Fruit fly (Drosophila melanogaster) whole organism, embryonic: ENCODE results near the gene sesB.
A peak's percentile ranks its signal among the peaks of the same experiment; 100 is the strongest.

Source experiments
- CG1024 ChIP-seq: fragments of 200-800 bp; sonication (Bioruptor generic); IDR thresholded peaks from 2 replicates; pipeline ENCODE4 v1.3.6; 2022; ENCODE audit warnings: missing biosample characterization, missing genetic modification characterization
- CG10654 ChIP-seq: fragments of 200-800 bp; sonication (Bioruptor generic); optimal IDR thresholded peaks from 2 replicates; lab custom pipeline; 2016; ENCODE audit warnings: missing biosample characterization, missing genetic modification characterization
- CG10959 ChIP-seq: fragments of 200-800 bp; sonication (Bioruptor generic); IDR thresholded peaks from 2 replicates; pipeline ENCODE4 v1.3.6; 2022; ENCODE audit warnings: missing biosample characterization, missing genetic modification characterization
- CG11398 ChIP-seq: fragments of 200-800 bp; sonication (Bioruptor generic); optimal IDR thresholded peaks from 2 replicates; lab custom pipeline; 2016; ENCODE audit warnings: missing biosample characterization, missing genetic modification characterization
- CG12236 ChIP-seq: fragments of 200-800 bp; sonication (Bioruptor generic); optimal IDR thresholded peaks from 2 replicates; lab custom pipeline; 2016; ENCODE audit warnings: missing biosample characterization, missing genetic modification characterization
- CG12769 ChIP-seq: fragments of 200-800 bp; sonication (Bioruptor generic); optimal IDR thresholded peaks from 2 replicates; lab custom pipeline; 2019; ENCODE audit warnings: missing biosample characterization, mild to moderate bottlenecking, missing genetic modification characterization, moderate library complexity
- CG14441 ChIP-seq: fragments of 200-800 bp; sonication (Bioruptor generic); IDR thresholded peaks from 2 replicates; pipeline ENCODE4 v1.3.6; 2022; ENCODE audit warnings: missing biosample characterization, missing genetic modification characterization
- CG15601 ChIP-seq: fragments of 200-800 bp; sonication (Bioruptor generic); optimal IDR thresholded peaks from 3 replicates; lab custom pipeline; 2019; ENCODE audit warnings: missing biosample characterization, mild to moderate bottlenecking, missing genetic modification characterization, moderate library complexity
- CG15696 ChIP-seq: fragments of 200-800 bp; sonication (Bioruptor generic); optimal IDR thresholded peaks from 2 replicates; lab custom pipeline; 2019; ENCODE audit warnings: missing biosample characterization, mild to moderate bottlenecking, missing genetic modification characterization, moderate library complexity
- CG16813 ChIP-seq: fragments of 200-800 bp; sonication (Bioruptor generic); IDR thresholded peaks from 3 replicates; pipeline ENCODE4 v1.3.6; 2022; ENCODE audit warnings: missing biosample characterization, missing genetic modification characterization; ENCODE audit not compliant: partially characterized antibody
- CG17385 ChIP-seq: fragments of 200-800 bp; sonication (Bioruptor generic); optimal IDR thresholded peaks from 3 replicates; lab custom pipeline; 2018; ENCODE audit warnings: missing biosample characterization, mild to moderate bottlenecking, missing genetic modification characterization
- CG17802 ChIP-seq: fragments of 200-800 bp; sonication (Bioruptor generic); optimal IDR thresholded peaks from 2 replicates; lab custom pipeline; 2018; ENCODE audit warnings: missing biosample characterization, mild to moderate bottlenecking, missing genetic modification characterization, moderate library complexity
- CG18619 ChIP-seq: fragments of 200-800 bp; sonication (Bioruptor generic); optimal IDR thresholded peaks from 3 replicates; lab custom pipeline; 2017; ENCODE audit warnings: missing biosample characterization, mild to moderate bottlenecking, missing genetic modification characterization
- CG2712 ChIP-seq: fragments of 200-800 bp; optimal IDR thresholded peaks from 3 replicates; lab custom pipeline; 2019; ENCODE audit warnings: missing biosample characterization, mild to moderate bottlenecking, missing genetic modification characterization, moderate library complexity
- CG30020 ChIP-seq: fragments of 200-800 bp; optimal IDR thresholded peaks from 2 replicates; lab custom pipeline; 2019; ENCODE audit warnings: missing biosample characterization, mild to moderate bottlenecking, missing genetic modification characterization, moderate library complexity
- CG31441 ChIP-seq: fragments of 200-800 bp; sonication (Bioruptor generic); IDR thresholded peaks from 2 replicates; pipeline ENCODE4 v1.3.6; 2022; ENCODE audit warnings: missing biosample characterization, missing genetic modification characterization
- CG33557 ChIP-seq: fragments of 200-800 bp; sonication (Bioruptor generic); optimal IDR thresholded peaks from 2 replicates; lab custom pipeline; 2019; ENCODE audit warnings: missing biosample characterization, mild to moderate bottlenecking, missing genetic modification characterization, moderate library complexity
- CG3838 ChIP-seq: fragments of 200-800 bp; sonication (Bioruptor generic); optimal IDR thresholded peaks from 3 replicates; lab custom pipeline; 2016; ENCODE audit warnings: missing biosample characterization, missing genetic modification characterization
- CG4328 ChIP-seq: fragments of 200-800 bp; sonication (Bioruptor generic); optimal IDR thresholded peaks from 3 replicates; lab custom pipeline; 2017; ENCODE audit warnings: missing biosample characterization, missing genetic modification reagents, missing genetic modification characterization
- CG4730 ChIP-seq: fragments of 200-800 bp; sonication (Bioruptor generic); IDR thresholded peaks from 2 replicates; pipeline ENCODE4 v1.3.6; 2022; ENCODE audit warnings: missing biosample characterization, missing genetic modification characterization
- CG6272 ChIP-seq: fragments of 200-800 bp; sonication (Bioruptor generic); IDR thresholded peaks from 2 replicates; pipeline ENCODE4 v1.3.6; 2022; ENCODE audit warnings: missing biosample characterization, missing genetic modification characterization
- CG6791 ChIP-seq: fragments of 200-800 bp; sonication (Bioruptor generic); IDR thresholded peaks from 3 replicates; pipeline ENCODE4 v1.3.6; 2022; ENCODE audit warnings: missing biosample characterization, missing genetic modification characterization; ENCODE audit not compliant: partially characterized antibody
- CG7745 ChIP-seq: fragments of 200-800 bp; sonication (Bioruptor generic); optimal IDR thresholded peaks from 2 replicates; lab custom pipeline; 2018; ENCODE audit warnings: missing biosample characterization, mild to moderate bottlenecking, missing genetic modification characterization, moderate library complexity
- CG8478 ChIP-seq: fragments of >200 bp; optimal IDR thresholded peaks from 2 replicates; lab custom pipeline; 2018
- CG8924 ChIP-seq: fragments of 200-800 bp; optimal IDR thresholded peaks from 3 replicates; lab custom pipeline; 2019; ENCODE audit warnings: missing biosample characterization, mild to moderate bottlenecking, missing genetic modification characterization, moderate library complexity
- CG9215 ChIP-seq: fragments of 200-800 bp; sonication (Bioruptor generic); IDR thresholded peaks from 2 replicates; pipeline ENCODE4 v1.3.6; 2022; ENCODE audit warnings: missing biosample characterization, missing genetic modification characterization
- CG9609 ChIP-seq: fragments of 200-800 bp; sonication (Bioruptor generic); optimal IDR thresholded peaks from 3 replicates; lab custom pipeline; 2016; ENCODE audit warnings: missing biosample characterization, missing genetic modification characterization
- Dref ChIP-seq: fragments of 200-800 bp; sonication (Bioruptor generic); IDR thresholded peaks from 2 replicates; pipeline ENCODE4 v1.3.6; 2022; ENCODE audit warnings: missing biosample characterization, missing genetic modification characterization
- Jarid2 ChIP-seq: fragments of 200-800 bp; sonication (Bioruptor generic); optimal IDR thresholded peaks from 3 replicates; lab custom pipeline; 2017; ENCODE audit warnings: mild to moderate bottlenecking, missing biosample characterization, missing genetic modification reagents, missing genetic modification characterization
- Meics ChIP-seq: fragments of 200-800 bp; sonication (Bioruptor generic); optimal IDR thresholded peaks from 2 replicates; lab custom pipeline; 2017; ENCODE audit warnings: missing biosample characterization, mild to moderate bottlenecking, missing genetic modification characterization
- Trl ChIP-seq, 3 experiments: fragments of >200 bp in 2 of 3; fragments of 200-800 bp in 1 of 3; sonication (Bioruptor generic) in 1 of 3; optimal IDR thresholded peaks; 2 replicates in 1 of 3; 3 replicates in 2 of 3; lab custom pipeline; 2016 to 2017; ENCODE audit warnings: missing biosample characterization in 1 of 3, missing genetic modification characterization in 1 of 3
- Vsx1 ChIP-seq: fragments of 200-800 bp; sonication (Bioruptor generic); optimal IDR thresholded peaks from 2 replicates; lab custom pipeline; 2017; ENCODE audit warnings: missing biosample characterization, mild to moderate bottlenecking, missing genetic modification characterization, missing genetic modification reagents
- cg ChIP-seq: fragments of 200-800 bp; sonication (Bioruptor generic); optimal IDR thresholded peaks from 3 replicates; lab custom pipeline; 2019; ENCODE audit warnings: missing biosample characterization, mild to moderate bottlenecking, missing genetic modification characterization, moderate library complexity
- chif ChIP-seq, 2 experiments: fragments of 200-800 bp; sonication (Bioruptor generic); optimal IDR thresholded peaks; 3 replicates each; lab custom pipeline; 2016; ENCODE audit warnings: missing biosample characterization in 2 of 2, missing genetic modification characterization in 2 of 2
- chinmo ChIP-seq: fragments of 200-800 bp; sonication (Bioruptor generic); IDR thresholded peaks from 4 replicates; pipeline ENCODE4 v1.3.6; 2022; ENCODE audit warnings: missing biosample characterization, missing genetic modification characterization; ENCODE audit not compliant: partially characterized antibody
- chn ChIP-seq: fragments of 200-800 bp; sonication (Bioruptor generic); optimal IDR thresholded peaks from 2 replicates; lab custom pipeline; 2016; ENCODE audit warnings: missing biosample characterization, missing genetic modification characterization
- crc ChIP-seq: fragments of 200-800 bp; sonication (Bioruptor generic); optimal IDR thresholded peaks from 2 replicates; lab custom pipeline; 2016; ENCODE audit warnings: missing biosample characterization, missing genetic modification characterization
- crp ChIP-seq, 2 experiments: fragments of 200-800 bp; sonication (Bioruptor generic); optimal IDR thresholded peaks; 2 replicates in 1 of 2; 3 replicates in 1 of 2; lab custom pipeline; 2017; ENCODE audit warnings: missing biosample characterization in 2 of 2, missing genetic modification characterization in 2 of 2, mild to moderate bottlenecking in 1 of 2, moderate library complexity in 1 of 2
- dan ChIP-seq: fragments of 200-800 bp; sonication (Bioruptor generic); IDR thresholded peaks from 2 replicates; pipeline ENCODE4 v1.3.6; 2022; ENCODE audit warnings: missing biosample characterization, missing genetic modification characterization
- exex ChIP-seq: fragments of 200-800 bp; sonication (Bioruptor generic); optimal IDR thresholded peaks from 4 replicates; lab custom pipeline; 2018; ENCODE audit warnings: missing biosample characterization, mild to moderate bottlenecking, missing genetic modification characterization, moderate library complexity
- eyg ChIP-seq: fragments of 200-800 bp; sonication (Bioruptor generic); optimal IDR thresholded peaks from 3 replicates; lab custom pipeline; 2016; ENCODE audit warnings: missing biosample characterization, missing genetic modification characterization
- ham ChIP-seq: fragments of 200-800 bp; sonication (Bioruptor generic); IDR thresholded peaks from 2 replicates; pipeline ENCODE4 v1.3.6; 2022; ENCODE audit warnings: missing biosample characterization, missing genetic modification characterization
- inv ChIP-seq: fragments of 200-800 bp; sonication (Bioruptor generic); IDR thresholded peaks from 2 replicates; pipeline ENCODE4 v1.3.6; 2022; ENCODE audit warnings: missing biosample characterization, missing genetic modification characterization; ENCODE audit not compliant: partially characterized antibody
- onecut ChIP-seq: fragments of 200-800 bp; sonication (Bioruptor generic); IDR thresholded peaks from 2 replicates; pipeline ENCODE4 v1.3.6; 2022; ENCODE audit warnings: missing biosample characterization, missing genetic modification characterization
- sna ChIP-seq: fragments of 200-800 bp; sonication (Bioruptor generic); IDR thresholded peaks from 2 replicates; pipeline ENCODE4 v1.3.6; 2022; ENCODE audit warnings: missing biosample characterization, missing genetic modification characterization; ENCODE audit not compliant: partially characterized antibody
- sr ChIP-seq: fragments of 200-800 bp; sonication (Bioruptor generic); IDR thresholded peaks from 3 replicates; pipeline ENCODE4 v1.3.6; 2022; ENCODE audit warnings: missing biosample characterization, missing genetic modification characterization
- tna ChIP-seq: fragments of 200-800 bp; sonication (Bioruptor generic); IDR thresholded peaks from 2 replicates; pipeline ENCODE4 v1.3.6; 2022; ENCODE audit warnings: missing biosample characterization, missing genetic modification characterization; ENCODE audit not compliant: partially characterized antibody
- ttk ChIP-seq: fragments of 200-800 bp; sonication (Bioruptor generic); IDR thresholded peaks from 2 replicates; pipeline ENCODE4 v2.1.2; 2022; ENCODE audit warnings: missing biosample characterization, missing genetic modification characterization
- unc-4 ChIP-seq: fragments of 200-800 bp; sonication (Bioruptor generic); IDR thresholded peaks from 2 replicates; pipeline ENCODE4 v1.3.6; 2022; ENCODE audit warnings: missing biosample characterization, missing genetic modification characterization; ENCODE audit not compliant: partially characterized antibody
- vvl ChIP-seq: fragments of 200-800 bp; sonication (Bioruptor generic); IDR thresholded peaks from 2 replicates; pipeline ENCODE4 v1.3.6; 2022; ENCODE audit warnings: missing biosample characterization, missing genetic modification characterization
- z ChIP-seq: fragments of 200-800 bp; sonication (Bioruptor generic); IDR thresholded peaks from 3 replicates; pipeline ENCODE4 v1.3.6; 2022; ENCODE audit warnings: missing biosample characterization, missing genetic modification characterization

The sesB gene

DNA sequence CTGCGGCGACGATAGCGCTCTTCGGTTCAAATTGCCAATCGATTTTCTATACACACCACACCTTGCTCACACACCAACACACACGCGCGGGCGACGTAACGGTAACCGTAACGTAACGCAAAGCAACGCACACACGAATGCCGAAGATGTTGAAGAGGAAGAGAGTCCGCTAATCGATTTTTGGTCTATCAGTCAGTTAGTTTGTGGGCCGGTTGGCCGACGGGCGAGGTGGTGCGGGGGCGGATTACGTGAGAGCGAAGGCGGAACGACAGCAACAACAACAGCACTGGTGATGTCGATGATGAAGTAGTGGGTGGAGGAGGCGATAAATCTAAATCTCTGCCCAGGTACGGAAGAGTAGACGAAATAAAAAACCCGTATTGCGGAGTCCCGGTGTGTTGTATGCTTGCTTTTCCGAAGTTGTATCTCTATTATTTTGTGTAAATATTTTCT lies 42.4 kb downstream of the sesB start, which contains the start of gene ras (continued):
- TF ChIP-seq CG3838 (GFP tag; lab: Kevin White, UChicago): no peak
- no peak for TF ChIP-seq CG12769
- peak; percentile 38; the same call in 1 of the 2 replicates for TF ChIP-seq Dref (GFP tag; lab: Robert Waterston, UW)
- no peak for TF ChIP-seq CG9215 (GFP tag; lab: Robert Waterston, UW)
- no peak for TF ChIP-seq vvl (GFP tag; lab: Robert Waterston, UW)
- TF ChIP-seq onecut (GFP tag; lab: Robert Waterston, UW): peak; percentile 96
- no peak for TF ChIP-seq eyg (GFP tag; lab: Kevin White, UChicago)
- TF ChIP-seq CG8478 (lab: Kevin White, UChicago): no peak
- no peak for TF ChIP-seq dan (GFP tag; lab: Robert Waterston, UW)
- no peak for TF ChIP-seq chif (GFP tag; optimal IDR thresholded peaks at IDR 0.05; lab: Kevin White, UChicago)
- no peak for TF ChIP-seq CG12236 (GFP tag; lab: Kevin White, UChicago)
- TF ChIP-seq CG15601 (tag; lab: Kevin White, UChicago): no peak
- no peak for TF ChIP-seq CG15696
- peak; percentile 35 for TF ChIP-seq chn (GFP tag; lab: Kevin White, UChicago)
- no peak for TF ChIP-seq CG33557
- no peak for TF ChIP-seq CG9609 (GFP tag; lab: Kevin White, UChicago)
- TF ChIP-seq unc-4 (GFP tag; lab: Robert Waterston, UW): no peak
- no peak for TF ChIP-seq CG16813 (GFP tag; lab: Robert Waterston, UW)
- no peak for TF ChIP-seq CG11398 (GFP tag; lab: Kevin White, UChicago)
- peak; percentile 86 for TF ChIP-seq CG17385 (GFP tag; lab: Kevin White, UChicago)
- no peak for TF ChIP-seq CG18619 (GFP tag; lab: Kevin White, UChicago)
- no peak for TF ChIP-seq CG14441
- TF ChIP-seq CG10959 (GFP tag; lab: Robert Waterston, UW): no peak
- no peak for TF ChIP-seq CG7745 (tag; lab: Kevin White, UChicago)
- TF ChIP-seq CG17802 (tag; lab: Kevin White, UChicago): no peak
- no peak for TF ChIP-seq crp (GFP tag; optimal IDR thresholded peaks at IDR 0.05; lab: Kevin White, UChicago)
- peak; percentile 16 for TF ChIP-seq Meics (GFP tag; lab: Kevin White, UChicago)
- no peak for TF ChIP-seq CG30020 (tag; lab: Kevin White, UChicago)
- no peak for TF ChIP-seq CG6791
- TF ChIP-seq ham (GFP tag; lab: Robert Waterston, UW): no peak
- TF ChIP-seq CG1024 (GFP tag; lab: Robert Waterston, UW): no peak
- no peak for TF ChIP-seq CG4328
- TF ChIP-seq crc (GFP tag; lab: Kevin White, UChicago): no peak
- peak; percentile 80 for TF ChIP-seq sr (GFP tag; lab: Robert Waterston, UW)
- TF ChIP-seq CG6272: no peak
- TF ChIP-seq Trl (optimal IDR thresholded peaks at IDR 0.05; lab: Kevin White, UChicago): peak in 1 of 2 experiments; percentile 37
- no peak for TF ChIP-seq Trl (GFP tag; optimal IDR thresholded peaks at IDR 0.05; lab: Kevin White, UChicago)
- TF ChIP-seq CG2712 (tag; lab: Kevin White, UChicago): no peak
- no peak for TF ChIP-seq CG31441 (GFP tag; lab: Robert Waterston, UW)
- no peak for TF ChIP-seq tna (GFP tag; lab: Robert Waterston, UW)
- no peak for TF ChIP-seq sna (GFP tag; lab: Robert Waterston, UW)
- TF ChIP-seq CG10654: no peak
- no peak for TF ChIP-seq z
- no peak for TF ChIP-seq ttk
- no peak for TF ChIP-seq inv
- peak; percentile 95 for TF ChIP-seq exex (tag; lab: Kevin White, UChicago)
- no peak for TF ChIP-seq chinmo
- TF ChIP-seq cg (GFP tag; lab: Kevin White, UChicago): peak; percentile 77
- TF ChIP-seq Jarid2 (GFP tag; lab: Kevin White, UChicago): no peak
- TF ChIP-seq CG8924 (tag; lab: Kevin White, UChicago): no peak
- no peak for TF ChIP-seq Vsx1 (GFP tag; lab: Kevin White, UChicago)
- TF ChIP-seq CG4730 (GFP tag; lab: Robert Waterston, UW): no peak
